Worm (Caenorhabditis elegans): ENCODE measurements around the gene col-120.

DNA sequence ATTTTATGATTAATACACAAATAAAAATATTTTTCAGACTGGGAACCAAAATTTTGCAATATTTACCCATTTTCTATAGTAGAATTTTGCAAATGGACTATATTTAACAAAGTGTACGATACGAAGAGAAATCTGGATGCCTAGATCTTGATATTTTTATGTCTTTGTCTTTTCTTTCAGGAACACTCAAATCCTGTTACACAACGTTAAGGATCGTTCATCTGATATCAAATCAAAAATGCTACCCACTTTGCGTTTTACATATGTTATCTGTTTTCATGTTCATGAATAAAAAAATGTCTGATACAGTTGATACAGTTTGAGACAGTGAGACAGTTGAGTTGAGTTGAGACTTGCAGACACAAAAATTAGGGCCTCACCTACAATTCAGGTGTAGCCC is 34.7 kb upstream of the col-120 start, which contains the start of gene F49C12.1:
- TF ChIP-seq mdl-1 (tag; optimal IDR thresholded peaks at IDR 0.05) (no peak), lin-39 (tag; optimal IDR thresholded peaks at IDR 0.05) (no peak), ztf-11 (tag; optimal IDR thresholded peaks at IDR 0.05) (no peak), sup-37 (GFP tag; optimal IDR thresholded peaks at IDR 0.05) (no peak), unc-30 (tag; optimal IDR thresholded peaks at IDR 0.05) (no peak), unc-62 (GFP tag; optimal IDR thresholded peaks at IDR 0.05) (no peak), C04F5.9 (tag; optimal IDR thresholded peaks at IDR 0.05) (no peak), nhr-77 (tag; optimal IDR thresholded peaks at IDR 0.05) (no peak), hlh-4 (tag; optimal IDR thresholded peaks at IDR 0.05) (no peak), zag-1 (tag; optimal IDR thresholded peaks at IDR 0.05) (no peak), ces-1 (GFP tag; optimal IDR thresholded peaks at IDR 0.05) (no peak)
